Worm (Caenorhabditis elegans): ENCODE results near the gene EGAP5.1.

DNA sequence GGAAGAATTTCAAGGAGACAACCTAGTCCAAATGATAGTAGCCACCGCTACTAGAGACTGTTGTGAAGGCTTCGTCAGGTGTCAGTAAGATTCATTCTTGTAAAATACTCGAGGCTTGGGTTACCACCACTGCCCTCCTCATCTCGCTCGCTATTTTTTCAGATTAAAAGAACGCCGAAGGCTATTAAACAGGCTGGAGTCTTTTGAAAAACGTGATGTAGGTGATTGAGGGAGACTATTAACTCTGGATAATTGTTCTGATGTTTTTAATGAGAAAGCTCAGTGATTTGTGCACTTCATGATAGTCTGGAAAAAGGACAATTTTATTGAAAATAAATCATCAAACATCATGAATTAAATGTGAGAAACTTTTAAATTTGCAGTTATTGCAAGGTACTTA lies 26.1 kb downstream of the EGAP5.1 start, which contains the start of gene zig-6:
- TF ChIP-seq ama-1 (optimal IDR thresholded peaks at IDR 0.05) (no peak), ama-1 (GFP tag; optimal IDR thresholded peaks at IDR 0.05) (no peak), snpc-1.3 (tag; optimal IDR thresholded peaks at IDR 0.05; ENCODE audit: insufficient read depth) (no peak), ets-4 (GFP tag; optimal IDR thresholded peaks at IDR 0.05) (no peak), sdz-38 (tag; optimal IDR thresholded peaks at IDR 0.05) (no peak), hlh-26 (GFP tag; conservative IDR thresholded peaks at IDR 0.05) (no peak), Y95B8A.8 (GFP tag; IDR thresholded peaks at IDR 0.05) (no peak), akir-1 (GFP tag; optimal IDR thresholded peaks at IDR 0.05) (no peak), sea-2 (GFP tag; IDR thresholded peaks at IDR 0.05) (no peak), dox-1 (GFP tag; IDR thresholded peaks at IDR 0.05) (no peak), ceh-100 (GFP tag; IDR thresholded peaks at IDR 0.05) (no peak), egl-18 (GFP tag; IDR thresholded peaks at IDR 0.05) (no peak), pha-4 (tag; optimal IDR thresholded peaks at IDR 0.05) (no peak), nfya-1 (tag; optimal IDR thresholded peaks at IDR 0.05; ENCODE audit: borderline replicate concordance, insufficient read depth) (no peak), ZK185.1 (tag; optimal IDR thresholded peaks at IDR 0.05; ENCODE audit: poor library complexity, severe bottlenecking) (no peak)
